Worm (Caenorhabditis elegans) whole organism, young adult: ENCODE results near the gene sma-5.

ENCODE experiments used
- B0035.1 ChIP-seq: sonication (generic microtip); optimal IDR thresholded peaks from 2 replicates; lab custom pipeline; 2016; ENCODE audit warnings: missing genetic modification characterization, mild to moderate bottlenecking, missing compliant biosample characterization, missing genotype, missing genetic modification reagents
- B0261.1 ChIP-seq: sonication (generic microtip); optimal IDR thresholded peaks from 2 replicates; lab custom pipeline; 2016; ENCODE audit warnings: mild to moderate bottlenecking, missing genetic modification characterization, moderate library complexity, missing compliant biosample characterization
- B0336.3 ChIP-seq: fragments of 200-800 bp; sonication (Bioruptor generic); IDR thresholded peaks from 2 replicates; pipeline ENCODE4 v1.3.6; 2022; ENCODE audit warnings: missing genetic modification characterization, missing compliant biosample characterization
- D2030.7 ChIP-seq: fragments of 200-800 bp; sonication (Bioruptor generic); IDR thresholded peaks from 2 replicates; pipeline ENCODE4 v1.3.6; 2022; ENCODE audit warnings: missing genetic modification reagents, missing genetic modification characterization, missing compliant biosample characterization
- F22D6.2 ChIP-seq: sonication (generic microtip); optimal IDR thresholded peaks from 2 replicates; lab custom pipeline; 2016; ENCODE audit warnings: mild to moderate bottlenecking, missing genetic modification characterization, missing compliant biosample characterization
- F33H1.4 ChIP-seq: fragments of 200-800 bp; sonication (Bioruptor generic); IDR thresholded peaks from 2 replicates; pipeline ENCODE4 v1.3.6; 2022; ENCODE audit warnings: missing genetic modification reagents, missing genetic modification characterization, missing compliant biosample characterization
- F39B2.1 ChIP-seq: fragments of 200-800 bp; sonication (Bioruptor generic); IDR thresholded peaks from 2 replicates; pipeline ENCODE4 v1.3.6; 2022; ENCODE audit warnings: missing genetic modification reagents, missing genetic modification characterization, missing compliant biosample characterization
- F49E8.2 ChIP-seq: sonication (generic microtip); optimal IDR thresholded peaks from 3 replicates; lab custom pipeline; 2017; ENCODE audit warnings: missing genetic modification characterization, mild to moderate bottlenecking, missing compliant biosample characterization, antibody characterized with exemption, moderate library complexity; ENCODE audit not compliant: insufficient read depth
- F55B11.4 ChIP-seq: sonication (generic microtip); optimal IDR thresholded peaks from 2 replicates; lab custom pipeline; 2016; ENCODE audit warnings: missing compliant biosample characterization, missing genetic modification characterization, borderline replicate concordance; ENCODE audit not compliant: insufficient read depth
- F57A8.1 ChIP-seq: fragments of 200-800 bp; sonication (Bioruptor generic); optimal IDR thresholded peaks from 2 replicates; lab custom pipeline; 2018; ENCODE audit warnings: mild to moderate bottlenecking, missing genetic modification characterization, moderate library complexity, missing compliant biosample characterization
- K11D2.4 ChIP-seq: fragments of 200-800 bp; sonication (Bioruptor generic); IDR thresholded peaks from 2 replicates; pipeline ENCODE4 v1.3.6; 2022; ENCODE audit warnings: missing genetic modification reagents, missing genetic modification characterization, missing compliant biosample characterization
- Y56A3A.18 ChIP-seq: fragments of 200-800 bp; sonication (Bioruptor generic); IDR thresholded peaks from 2 replicates; pipeline ENCODE4 v1.3.6; 2022; ENCODE audit warnings: missing genetic modification reagents, missing genetic modification characterization, missing compliant biosample characterization
- Y67H2A.10 ChIP-seq: fragments of 200-800 bp; sonication (Bioruptor generic); conservative IDR thresholded peaks from 2 replicates; pipeline ENCODE4 v1.3.6; 2022; ENCODE audit warnings: missing genetic modification reagents, missing genetic modification characterization, missing compliant biosample characterization
- akir-1 ChIP-seq: fragments of 200-800 bp; sonication (Bioruptor generic); optimal IDR thresholded peaks from 2 replicates; lab custom pipeline; 2018; ENCODE audit warnings: mild to moderate bottlenecking, missing genetic modification characterization, moderate library complexity, missing compliant biosample characterization
- ama-1 ChIP-seq, 3 experiments: fragments of 150-350 bp in 1 of 3; sonication (generic microtip) in 2 of 3; optimal IDR thresholded peaks; 2 replicates each; lab custom pipeline; 2014 to 2018; ENCODE audit warnings: missing biosample characterization in 2 of 3, missing genetic modification characterization in 2 of 3, missing genetic modification reagents in 2 of 3
- athp-1 ChIP-seq: sonication (generic microtip); optimal IDR thresholded peaks from 2 replicates; lab custom pipeline; 2017; ENCODE audit warnings: mild to moderate bottlenecking, missing genetic modification characterization, missing compliant biosample characterization
- bed-1 ChIP-seq: fragments of 200-800 bp; sonication (Bioruptor generic); IDR thresholded peaks from 2 replicates; pipeline ENCODE4 v1.3.6; 2022; ENCODE audit warnings: missing genetic modification reagents, missing genetic modification characterization, missing compliant biosample characterization
- bed-2 ChIP-seq: fragments of 200-800 bp; sonication (Bioruptor generic); IDR thresholded peaks from 2 replicates; pipeline ENCODE4 v1.3.6; 2022; ENCODE audit warnings: missing genetic modification reagents, missing genetic modification characterization, missing compliant biosample characterization
- cebp-1 ChIP-seq, 2 experiments: fragments of 200-800 bp in 1 of 2; sonication (Bioruptor generic) in 1 of 2; sonication (generic microtip) in 1 of 2; IDR thresholded peaks in 1 of 2; optimal IDR thresholded peaks in 1 of 2; 2 replicates each; pipeline versions ENCODE4 v1.3.6 to Lab custom; 2017 to 2022; ENCODE audit warnings: missing compliant biosample characterization in 2 of 2, missing genetic modification characterization in 2 of 2, mild to moderate bottlenecking in 1 of 2, missing genetic modification reagents in 1 of 2, moderate library complexity in 1 of 2
- ceh-100 ChIP-seq: fragments of 200-800 bp; sonication (Bioruptor generic); IDR thresholded peaks from 2 replicates; pipeline ENCODE4 v1.3.6; 2022; ENCODE audit warnings: missing genetic modification reagents, missing genetic modification characterization, missing compliant biosample characterization
- ceh-27 ChIP-seq: fragments of 200-800 bp; sonication (Bioruptor generic); optimal IDR thresholded peaks from 2 replicates; lab custom pipeline; 2018; ENCODE audit warnings: mild to moderate bottlenecking, missing genetic modification characterization, moderate library complexity, missing compliant biosample characterization
- ceh-58 ChIP-seq: fragments of 200-800 bp; sonication (Bioruptor generic); IDR thresholded peaks from 2 replicates; pipeline ENCODE4 v1.3.6; 2022; ENCODE audit warnings: missing genetic modification characterization, missing compliant biosample characterization
- egl-18 ChIP-seq: fragments of 200-800 bp; sonication (Bioruptor generic); IDR thresholded peaks from 2 replicates; pipeline ENCODE4 v1.3.6; 2022; ENCODE audit warnings: missing genetic modification reagents, missing genetic modification characterization, missing compliant biosample characterization
- ekl-4 ChIP-seq: fragments of 200-800 bp; sonication (Bioruptor generic); IDR thresholded peaks from 2 replicates; pipeline ENCODE4 v1.3.6; 2022; ENCODE audit warnings: missing genetic modification reagents, missing genetic modification characterization, missing compliant biosample characterization
- fkh-3 ChIP-seq: sonication (generic microtip); optimal IDR thresholded peaks from 2 replicates; lab custom pipeline; 2016; ENCODE audit warnings: mild to moderate bottlenecking, missing genetic modification characterization, missing compliant biosample characterization
- hlh-26 ChIP-seq: fragments of 200-800 bp; sonication (Bioruptor generic); conservative IDR thresholded peaks from 2 replicates; pipeline ENCODE4 v1.3.6; 2022; ENCODE audit warnings: missing genetic modification reagents, missing genetic modification characterization, missing compliant biosample characterization
- hmg-20 ChIP-seq: fragments of 200-800 bp; sonication (Bioruptor generic); IDR thresholded peaks from 2 replicates; pipeline ENCODE4 v1.3.6; 2022; ENCODE audit warnings: missing genetic modification reagents, missing genetic modification characterization, missing compliant biosample characterization
- hrde-1 ChIP-seq: sonication (generic microtip); optimal IDR thresholded peaks from 2 replicates; lab custom pipeline; 2016; ENCODE audit warnings: missing genetic modification characterization, mild to moderate bottlenecking, missing compliant biosample characterization, moderate library complexity, missing genotype, missing genetic modification reagents, borderline replicate concordance
- hsf-1 ChIP-seq: fragments of 200-800 bp; sonication (Bioruptor generic); IDR thresholded peaks from 2 replicates; pipeline ENCODE4 v1.3.6; 2022; ENCODE audit warnings: missing genetic modification reagents, missing genetic modification characterization, missing compliant biosample characterization
- lir-1 ChIP-seq: fragments of 200-800 bp; sonication (Bioruptor generic); conservative IDR thresholded peaks from 2 replicates; pipeline ENCODE4 v1.3.6; 2022; ENCODE audit warnings: missing genetic modification reagents, missing genetic modification characterization, missing compliant biosample characterization
- lsy-27 ChIP-seq: sonication (generic microtip); optimal IDR thresholded peaks from 2 replicates; lab custom pipeline; 2017; ENCODE audit warnings: missing genetic modification characterization, mild to moderate bottlenecking, missing compliant biosample characterization, antibody characterized with exemption, missing genotype, borderline replicate concordance; ENCODE audit not compliant: insufficient read depth
- madf-10 ChIP-seq: sonication (generic microtip); optimal IDR thresholded peaks from 2 replicates; lab custom pipeline; 2016; ENCODE audit warnings: mild to moderate bottlenecking, missing genetic modification characterization, missing compliant biosample characterization
- mes-4 ChIP-seq: sonication (generic microtip); optimal IDR thresholded peaks from 2 replicates; lab custom pipeline; 2016; ENCODE audit warnings: missing genotype, missing genetic modification characterization, missing compliant biosample characterization
- nfya-2 ChIP-seq: fragments of 200-800 bp; sonication (Bioruptor generic); IDR thresholded peaks from 2 replicates; pipeline ENCODE4 v1.3.6; 2022; ENCODE audit warnings: missing genetic modification reagents, missing genetic modification characterization, missing compliant biosample characterization
- pbrm-1 ChIP-seq: fragments of 200-800 bp; sonication (Bioruptor generic); IDR thresholded peaks from 2 replicates; pipeline ENCODE4 v1.3.6; 2022; ENCODE audit warnings: missing genetic modification reagents, missing genetic modification characterization, missing compliant biosample characterization
- sea-2 ChIP-seq: fragments of 200-800 bp; sonication (Bioruptor generic); IDR thresholded peaks from 2 replicates; pipeline ENCODE4 v1.3.6; 2022; ENCODE audit warnings: missing genetic modification characterization, missing compliant biosample characterization
- snpc-3.4 ChIP-seq: sonication (generic microtip); optimal IDR thresholded peaks from 2 replicates; lab custom pipeline; 2017; ENCODE audit warnings: missing genetic modification characterization, mild to moderate bottlenecking, missing compliant biosample characterization, antibody characterized with exemption, moderate library complexity, missing genotype, missing genetic modification reagents
- snpc-4 ChIP-seq, 5 experiments: fragments of 150-350 bp in 1 of 5; sonication (generic microtip) in 4 of 5; optimal IDR thresholded peaks; 2 replicates each; lab custom pipeline; 2014 to 2018; ENCODE audit warnings: missing genetic modification characterization in 5 of 5, missing biosample characterization in 3 of 5, antibody characterized with exemption in 2 of 5, mild to moderate bottlenecking in 2 of 5, missing compliant biosample characterization in 2 of 5, missing genotype in 2 of 5, moderate library complexity in 2 of 5, missing genetic modification reagents in 1 of 5
- unc-130 ChIP-seq: sonication (generic microtip); optimal IDR thresholded peaks from 2 replicates; lab custom pipeline; 2016; ENCODE audit warnings: missing genetic modification reagents, missing genetic modification characterization, missing compliant biosample characterization
- unc-62 ChIP-seq: fragments of 150-350 bp; optimal IDR thresholded peaks from 2 replicates; lab custom pipeline; 2014; ENCODE audit warnings: missing biosample characterization, missing genetic modification reagents, missing genetic modification characterization
- zim-3 ChIP-seq: sonication (generic microtip); optimal IDR thresholded peaks from 2 replicates; lab custom pipeline; 2017; ENCODE audit warnings: mild to moderate bottlenecking, missing genetic modification characterization, moderate library complexity, missing compliant biosample characterization

The sma-5 gene

DNA sequence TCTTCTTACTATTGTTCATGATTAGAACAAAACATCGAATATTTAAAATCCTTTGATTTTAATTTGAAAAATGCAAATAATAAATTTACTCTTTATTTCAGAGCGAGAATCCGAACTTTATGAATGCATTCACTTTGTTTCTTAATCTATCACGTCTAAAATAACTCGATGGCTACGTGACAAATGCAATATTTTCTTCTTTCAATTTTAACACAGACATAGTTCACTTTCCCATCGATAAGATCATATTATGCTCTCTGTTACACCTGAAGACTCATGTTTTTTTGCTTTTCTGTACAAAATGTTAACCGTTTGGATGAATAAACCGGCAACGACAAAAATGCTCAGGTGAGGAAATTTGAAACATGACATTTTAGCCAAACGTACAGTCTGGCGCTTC lies 35.8 kb downstream of the sma-5 start:
- TF ChIP-seq cebp-1 (GFP tag; IDR thresholded peaks at IDR 0.05; lab: Robert Waterston, UW) (no peak), cebp-1 (tag; optimal IDR thresholded peaks at IDR 0.05; lab: Kevin White, UChicago) (no peak), snpc-4 (GFP tag; optimal IDR thresholded peaks at IDR 0.05; lab: Kevin White, UChicago) (no peak), snpc-4 (tag; optimal IDR thresholded peaks at IDR 0.05; lab: Kevin White, UChicago) (no peak), K11D2.4 (GFP tag; lab: Robert Waterston, UW) (peak; percentile 29; the same call in 1 of the 2 replicates)

DNA sequence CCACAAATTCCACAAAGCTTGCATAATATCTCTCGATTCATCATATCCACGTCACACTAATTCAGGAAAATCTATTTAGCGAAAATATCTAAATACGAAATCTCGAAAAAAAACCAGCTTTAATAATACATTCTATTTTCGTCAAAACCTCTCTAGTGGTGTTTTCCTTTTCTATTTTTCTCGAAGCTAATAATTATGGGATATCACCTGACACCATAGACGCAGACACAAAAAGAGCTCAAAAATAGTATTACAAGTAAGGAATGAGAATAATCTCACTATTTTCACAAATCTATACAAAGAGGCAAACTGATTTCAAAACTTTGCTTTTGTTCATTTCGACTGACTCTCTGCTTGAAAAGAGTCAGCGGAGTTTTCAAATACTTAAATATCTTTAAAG lies 36.3 kb downstream of the sma-5 start:
- TF ChIP-seq hrde-1 (tag; lab: Kevin White, UChicago): no peak
- no peak for TF ChIP-seq unc-62 (GFP tag; lab: Kevin White, UChicago)
- TF ChIP-seq fkh-3 (tag; lab: Kevin White, UChicago): no peak
- no peak for TF ChIP-seq zim-3
- TF ChIP-seq bed-1 (GFP tag; lab: Robert Waterston, UW): no peak
- TF ChIP-seq F22D6.2 (tag; lab: Kevin White, UChicago): no peak
- no peak for TF ChIP-seq F39B2.1 (GFP tag; lab: Robert Waterston, UW)
- TF ChIP-seq ceh-27: no peak
- no peak for TF ChIP-seq F57A8.1 (GFP tag; lab: Kevin White, UChicago)
- no peak for TF ChIP-seq ceh-58 (GFP tag; lab: Robert Waterston, UW)
- TF ChIP-seq F55B11.4 (tag; lab: Kevin White, UChicago): no peak
- TF ChIP-seq akir-1 (GFP tag; lab: Kevin White, UChicago): no peak
- TF ChIP-seq F49E8.2 (tag; lab: Kevin White, UChicago): no peak
- TF ChIP-seq pbrm-1: no peak
- TF ChIP-seq ama-1 (optimal IDR thresholded peaks at IDR 0.05; lab: Kevin White, UChicago): no peak
- no peak for TF ChIP-seq ama-1 (GFP tag; optimal IDR thresholded peaks at IDR 0.05; lab: Kevin White, UChicago)
- TF ChIP-seq D2030.7 (GFP tag; lab: Robert Waterston, UW): no peak
- TF ChIP-seq athp-1 (tag; lab: Kevin White, UChicago): no peak

ce11 chrX:11968024-11968598 lies 37.2 kb downstream of the sma-5 start:
- TF ChIP-seq ceh-27 (no peak), lir-1 (GFP tag; lab: Robert Waterston, UW) (no peak), B0261.1 (tag; lab: Kevin White, UChicago) (peak; percentile 2), fkh-3 (tag; lab: Kevin White, UChicago) (no peak), hlh-26 (GFP tag; lab: Robert Waterston, UW) (no peak), ceh-100 (peak; percentile 12; the same call in 1 of the 2 replicates), madf-10 (no peak), bed-2 (GFP tag; lab: Robert Waterston, UW) (no peak), F22D6.2 (tag; lab: Kevin White, UChicago) (no peak), nfya-2 (GFP tag; lab: Robert Waterston, UW) (no peak), ceh-58 (GFP tag; lab: Robert Waterston, UW) (no peak), snpc-3.4 (tag; lab: Kevin White, UChicago) (no peak), ama-1 (optimal IDR thresholded peaks at IDR 0.05; lab: Kevin White, UChicago) (no peak), ama-1 (GFP tag; optimal IDR thresholded peaks at IDR 0.05; lab: Kevin White, UChicago) (no peak), unc-130 (GFP tag; lab: Kevin White, UChicago) (no peak), Y67H2A.10 (GFP tag; lab: Robert Waterston, UW) (no peak), sea-2 (GFP tag; lab: Robert Waterston, UW) (no peak), D2030.7 (GFP tag; lab: Robert Waterston, UW) (no peak), egl-18 (GFP tag; lab: Robert Waterston, UW) (no peak), B0336.3 (peak; percentile 13; the same call in 1 of the 2 replicates), F33H1.4 (GFP tag; lab: Robert Waterston, UW) (no peak), B0035.1 (tag; lab: Kevin White, UChicago) (no peak), K11D2.4 (GFP tag; lab: Robert Waterston, UW) (0 out of 2 replicates have a peak, but pooled peaks have one; percentile 24), hmg-20 (GFP tag; lab: Robert Waterston, UW) (no peak), lsy-27 (no peak), ekl-4 (GFP tag; lab: Robert Waterston, UW) (no peak; the same call in 1 of the 2 replicates), mes-4 (tag; lab: Kevin White, UChicago) (no peak), Y56A3A.18 (peak; percentile 56), hsf-1 (GFP tag; lab: Robert Waterston, UW) (no peak), F39B2.1 (GFP tag; lab: Robert Waterston, UW) (no peak)
